Fruit fly (Drosophila melanogaster) whole organism, embryonic: ENCODE results near the gene CG45045.

Experiments used
- Abd-B ChIP-seq: fragments of 200-800 bp; sonication (Bioruptor generic); optimal IDR thresholded peaks from 2 replicates; lab custom pipeline; 2018; ENCODE audit warnings: missing biosample characterization, mild to moderate bottlenecking, missing genetic modification characterization, moderate library complexity
- Adf1 ChIP-seq: fragments of 200-800 bp; sonication (Bioruptor generic); IDR thresholded peaks from 2 replicates; pipeline ENCODE4 v1.3.6; 2022; ENCODE audit warnings: missing biosample characterization, missing genetic modification characterization
- CG10209 ChIP-seq: fragments of 200-800 bp; sonication (Bioruptor generic); optimal IDR thresholded peaks from 3 replicates; lab custom pipeline; 2017; ENCODE audit warnings: missing biosample characterization, mild to moderate bottlenecking, missing genetic modification characterization, missing genetic modification reagents
- CG11398 ChIP-seq: fragments of 200-800 bp; sonication (Bioruptor generic); optimal IDR thresholded peaks from 2 replicates; lab custom pipeline; 2016; ENCODE audit warnings: missing biosample characterization, missing genetic modification characterization
- CG11695 ChIP-seq: fragments of 200-800 bp; sonication (Bioruptor generic); IDR thresholded peaks from 3 replicates; pipeline ENCODE4 v1.3.6; 2022; ENCODE audit warnings: missing biosample characterization, missing genetic modification characterization
- CG11696 ChIP-seq: fragments of 200-800 bp; sonication (Bioruptor generic); IDR thresholded peaks from 2 replicates; pipeline ENCODE4 v1.3.6; 2022; ENCODE audit warnings: missing biosample characterization, missing genetic modification characterization
- CG12104 ChIP-seq: fragments of 200-800 bp; sonication (Bioruptor generic); optimal IDR thresholded peaks from 3 replicates; lab custom pipeline; 2016; ENCODE audit warnings: missing biosample characterization, missing genetic modification characterization
- CG1603 ChIP-seq: fragments of 200-800 bp; sonication (Bioruptor generic); optimal IDR thresholded peaks from 2 replicates; lab custom pipeline; 2019; ENCODE audit warnings: missing biosample characterization, mild to moderate bottlenecking, missing genetic modification characterization, moderate library complexity
- CG2202 ChIP-seq: fragments of 200-800 bp; sonication (Bioruptor generic); optimal IDR thresholded peaks from 2 replicates; lab custom pipeline; 2018; ENCODE audit warnings: missing biosample characterization, mild to moderate bottlenecking, missing genetic modification characterization
- CG30403 ChIP-seq: fragments of 200-800 bp; sonication (Bioruptor generic); optimal IDR thresholded peaks from 3 replicates; lab custom pipeline; 2016; ENCODE audit warnings: missing biosample characterization, missing genetic modification characterization
- CG31388 ChIP-seq: fragments of 200-800 bp; sonication (Bioruptor generic); optimal IDR thresholded peaks from 2 replicates; lab custom pipeline; 2016; ENCODE audit warnings: missing biosample characterization, missing genetic modification characterization
- CG3995 ChIP-seq: fragments of 200-800 bp; sonication (Bioruptor generic); optimal IDR thresholded peaks from 3 replicates; lab custom pipeline; 2016; ENCODE audit warnings: missing biosample characterization, missing genetic modification characterization
- CG6683 ChIP-seq: fragments of 200-800 bp; sonication (Bioruptor generic); optimal IDR thresholded peaks from 2 replicates; lab custom pipeline; 2017; ENCODE audit warnings: missing biosample characterization, mild to moderate bottlenecking, missing genetic modification characterization, missing genetic modification reagents
- CG9817 ChIP-seq: fragments of 200-800 bp; sonication (Bioruptor generic); optimal IDR thresholded peaks from 2 replicates; lab custom pipeline; 2018; ENCODE audit warnings: missing biosample characterization, mild to moderate bottlenecking, missing genetic modification characterization, moderate library complexity
- CkIIα-i1 ChIP-seq: fragments of 200-800 bp; sonication (Bioruptor generic); IDR thresholded peaks from 2 replicates; pipeline ENCODE4 v1.3.6; 2022; ENCODE audit warnings: missing biosample characterization, missing genetic modification characterization
- Dbx ChIP-seq: fragments of 200-800 bp; sonication (Bioruptor generic); IDR thresholded peaks from 3 replicates; pipeline ENCODE4 v1.3.6; 2022; ENCODE audit warnings: missing biosample characterization, missing genetic modification characterization
- ERR ChIP-seq: fragments of 200-800 bp; sonication (Bioruptor generic); optimal IDR thresholded peaks from 2 replicates; lab custom pipeline; 2016; ENCODE audit warnings: missing biosample characterization, missing genetic modification characterization
- GATAe ChIP-seq: fragments of 200-800 bp; sonication (Bioruptor generic); conservative IDR thresholded peaks from 2 replicates; pipeline ENCODE4 v1.3.6; 2022; ENCODE audit warnings: missing biosample characterization, missing genetic modification characterization
- HLH3B ChIP-seq: fragments of 200-800 bp; sonication (Bioruptor generic); IDR thresholded peaks from 2 replicates; pipeline ENCODE4 v1.3.6; 2022; ENCODE audit warnings: missing biosample characterization, missing genetic modification characterization
- Mrtf ChIP-seq: fragments of 200-800 bp; sonication (Bioruptor generic); IDR thresholded peaks from 3 replicates; pipeline ENCODE4 v1.3.6; 2022; ENCODE audit warnings: missing biosample characterization, missing genetic modification characterization
- NFAT ChIP-seq: fragments of 200-800 bp; sonication (Bioruptor generic); IDR thresholded peaks from 2 replicates; pipeline ENCODE4 v1.3.6; 2022; ENCODE audit warnings: missing biosample characterization, missing genetic modification characterization
- Nf-YA ChIP-seq: fragments of 200-800 bp; sonication (Bioruptor generic); IDR thresholded peaks from 2 replicates; pipeline ENCODE4 v1.3.6; 2022; ENCODE audit warnings: missing biosample characterization, missing genetic modification characterization
- Optix ChIP-seq: fragments of 200-800 bp; sonication (Bioruptor generic); IDR thresholded peaks from 3 replicates; pipeline ENCODE4 v1.3.6; 2022; ENCODE audit warnings: missing biosample characterization, missing genetic modification characterization
- Ptx1 ChIP-seq: fragments of 200-800 bp; sonication (Bioruptor generic); IDR thresholded peaks from 2 replicates; pipeline ENCODE4 v1.3.6; 2022; ENCODE audit warnings: missing biosample characterization, missing genetic modification characterization
- Ssrp ChIP-seq: fragments of 200-800 bp; sonication (Bioruptor generic); optimal IDR thresholded peaks from 2 replicates; lab custom pipeline; 2018; ENCODE audit warnings: missing biosample characterization, mild to moderate bottlenecking, missing genetic modification characterization, moderate library complexity
- Stat92E ChIP-seq, 3 experiments: fragments of >200 bp in 2 of 3; fragments of 200-800 bp in 1 of 3; sonication (Bioruptor generic) in 1 of 3; optimal IDR thresholded peaks; 2 replicates each; lab custom pipeline; 2017 to 2019; ENCODE audit warnings: missing biosample characterization in 3 of 3, missing genetic modification characterization in 3 of 3, mild to moderate bottlenecking in 1 of 3, moderate library complexity in 1 of 3
- Trl ChIP-seq, 3 experiments: fragments of >200 bp in 2 of 3; fragments of 200-800 bp in 1 of 3; sonication (Bioruptor generic) in 1 of 3; optimal IDR thresholded peaks; 2 replicates in 1 of 3; 3 replicates in 2 of 3; lab custom pipeline; 2016 to 2017; ENCODE audit warnings: missing biosample characterization in 1 of 3, missing genetic modification characterization in 1 of 3
- Usf ChIP-seq: fragments of 200-800 bp; sonication (Bioruptor generic); optimal IDR thresholded peaks from 2 replicates; lab custom pipeline; 2017; ENCODE audit warnings: missing genotype, missing biosample characterization, missing genetic modification characterization
- Vsx1 ChIP-seq: fragments of 200-800 bp; sonication (Bioruptor generic); optimal IDR thresholded peaks from 2 replicates; lab custom pipeline; 2017; ENCODE audit warnings: missing biosample characterization, mild to moderate bottlenecking, missing genetic modification characterization, missing genetic modification reagents
- Xbp1 ChIP-seq: fragments of 200-800 bp; sonication (Bioruptor generic); optimal IDR thresholded peaks from 3 replicates; lab custom pipeline; 2016; ENCODE audit warnings: missing biosample characterization, mild to moderate bottlenecking, missing genetic modification characterization
- ac ChIP-seq: fragments of 200-800 bp; sonication (Bioruptor generic); optimal IDR thresholded peaks from 3 replicates; lab custom pipeline; 2017; ENCODE audit warnings: missing biosample characterization, mild to moderate bottlenecking, missing genetic modification characterization
- al ChIP-seq: fragments of 200-800 bp; sonication (Bioruptor generic); IDR thresholded peaks from 2 replicates; pipeline ENCODE4 v1.3.6; 2022; ENCODE audit warnings: missing biosample characterization, missing genetic modification characterization
- ara ChIP-seq: fragments of 200-800 bp; sonication (Bioruptor generic); IDR thresholded peaks from 2 replicates; pipeline ENCODE4 v1.3.6; 2022; ENCODE audit warnings: missing biosample characterization, missing genetic modification characterization
- cad ChIP-seq: fragments of >200 bp; optimal IDR thresholded peaks from 2 replicates; lab custom pipeline; 2017; ENCODE audit warnings: missing biosample characterization, missing genetic modification characterization
- cas ChIP-seq: fragments of 200-800 bp; sonication (Bioruptor generic); IDR thresholded peaks from 2 replicates; pipeline ENCODE4 v1.3.6; 2022; ENCODE audit warnings: missing biosample characterization, missing genetic modification characterization
- dmrt99B ChIP-seq: fragments of 200-800 bp; sonication (Bioruptor generic); optimal IDR thresholded peaks from 2 replicates; lab custom pipeline; 2018; ENCODE audit warnings: missing biosample characterization, mild to moderate bottlenecking, missing genetic modification characterization, moderate library complexity
- en ChIP-seq: fragments of 200-800 bp; sonication (Bioruptor generic); optimal IDR thresholded peaks from 2 replicates; lab custom pipeline; 2016; ENCODE audit warnings: missing biosample characterization, missing genetic modification characterization
- ewg ChIP-seq: fragments of 200-800 bp; sonication (Bioruptor generic); optimal IDR thresholded peaks from 3 replicates; lab custom pipeline; 2017; ENCODE audit warnings: mild to moderate bottlenecking, missing biosample characterization, missing genetic modification reagents, missing genetic modification characterization
- fru ChIP-seq: fragments of >200 bp; optimal IDR thresholded peaks from 2 replicates; lab custom pipeline; 2017
- gce ChIP-seq: fragments of 200-800 bp; sonication (Bioruptor generic); IDR thresholded peaks from 3 replicates; pipeline ENCODE4 v1.3.6; 2022; ENCODE audit warnings: missing biosample characterization, missing genetic modification characterization
- ham ChIP-seq: fragments of 200-800 bp; sonication (Bioruptor generic); IDR thresholded peaks from 2 replicates; pipeline ENCODE4 v1.3.6; 2022; ENCODE audit warnings: missing biosample characterization, missing genetic modification characterization
- kay ChIP-seq: fragments of 200-800 bp; sonication (Bioruptor generic); optimal IDR thresholded peaks from 2 replicates; lab custom pipeline; 2016; ENCODE audit warnings: missing biosample characterization, missing genetic modification characterization
- nmo ChIP-seq: fragments of 200-800 bp; sonication (Bioruptor generic); optimal IDR thresholded peaks from 2 replicates; lab custom pipeline; 2018; ENCODE audit warnings: missing biosample characterization, mild to moderate bottlenecking, missing genetic modification characterization, moderate library complexity
- peb ChIP-seq: fragments of 200-800 bp; sonication (Bioruptor generic); IDR thresholded peaks from 2 replicates; pipeline ENCODE4 v1.3.6; 2022; ENCODE audit warnings: missing biosample characterization, missing genetic modification characterization
- ranshi ChIP-seq: fragments of 200-800 bp; sonication (Bioruptor generic); IDR thresholded peaks from 2 replicates; pipeline ENCODE4 v1.3.6; 2022; ENCODE audit warnings: missing biosample characterization, missing genetic modification characterization
- row ChIP-seq: fragments of 200-800 bp; sonication (Bioruptor generic); IDR thresholded peaks from 3 replicates; pipeline ENCODE4 v1.3.6; 2022; ENCODE audit warnings: missing biosample characterization, missing genetic modification characterization
- sd ChIP-seq: fragments of 200-800 bp; sonication (Bioruptor generic); optimal IDR thresholded peaks from 3 replicates; lab custom pipeline; 2018; ENCODE audit warnings: missing biosample characterization, mild to moderate bottlenecking, missing genetic modification characterization, moderate library complexity
- sim ChIP-seq: fragments of 200-800 bp; sonication (Bioruptor generic); IDR thresholded peaks from 2 replicates; pipeline ENCODE4 v1.3.6; 2022; ENCODE audit warnings: missing biosample characterization, missing genetic modification characterization
- sob ChIP-seq: fragments of 200-800 bp; sonication (Bioruptor generic); IDR thresholded peaks from 2 replicates; pipeline ENCODE4 v1.3.6; 2022; ENCODE audit warnings: missing biosample characterization, missing genetic modification characterization
- vnd ChIP-seq: fragments of 200-800 bp; sonication (Bioruptor generic); IDR thresholded peaks from 3 replicates; pipeline ENCODE4 v1.3.6; 2022; ENCODE audit warnings: missing biosample characterization, missing genetic modification characterization; ENCODE audit not compliant: partially characterized antibody

Gene CG45045

dm6 chr3R:17712623-17713521 lies 45.5 kb downstream of the CG45045 start (continued):
- TF ChIP-seq Mrtf (GFP tag; lab: Robert Waterston, UW) (no peak), Vsx1 (peak; percentile 30), sim (GFP tag; lab: Robert Waterston, UW) (peak; percentile 13; the same call in 1 of the 2 replicates), gce (GFP tag; lab: Robert Waterston, UW) (no peak), Ssrp (no peak), CG10209 (GFP tag; lab: Kevin White, UChicago) (no peak), ewg (no peak), en (GFP tag; lab: Kevin White, UChicago) (no peak), CG1603 (tag; lab: Kevin White, UChicago) (no peak), peb (no peak), sob (no peak), cad (GFP tag; lab: Kevin White, UChicago) (no peak), CG11696 (GFP tag; lab: Robert Waterston, UW) (no peak), NFAT (GFP tag; lab: Robert Waterston, UW) (no peak), CG2202 (no peak), CG30403 (GFP tag; lab: Kevin White, UChicago) (no peak), kay (no peak), Dbx (GFP tag; lab: Robert Waterston, UW) (no peak), CG9817 (tag; lab: Kevin White, UChicago) (no peak), Stat92E (GFP tag; optimal IDR thresholded peaks at IDR 0.05; lab: Kevin White, UChicago) (peak in 1 of 3 experiments; percentile 16), Optix (GFP tag; lab: Robert Waterston, UW) (no peak), CkIIα-i1 (GFP tag; lab: Robert Waterston, UW) (no peak), GATAe (GFP tag; lab: Robert Waterston, UW) (no peak), Adf1 (GFP tag; lab: Robert Waterston, UW) (no peak; the same call in 1 of the 2 replicates), CG31388 (GFP tag; lab: Kevin White, UChicago) (no peak), Ptx1 (GFP tag; lab: Robert Waterston, UW) (no peak), CG11695 (GFP tag; lab: Robert Waterston, UW) (no peak), HLH3B (GFP tag; lab: Robert Waterston, UW) (no peak), row (no peak), ac (no peak), sd (tag; lab: Kevin White, UChicago) (no peak), ham (GFP tag; lab: Robert Waterston, UW) (no peak), dmrt99B (tag; lab: Kevin White, UChicago) (no peak), ERR (GFP tag; lab: Kevin White, UChicago) (no peak), CG12104 (no peak), fru (lab: Kevin White, UChicago) (no peak), Xbp1 (GFP tag; lab: Kevin White, UChicago) (no peak), ara (GFP tag; lab: Robert Waterston, UW) (0 out of 2 replicates have a peak, but pooled peaks have one; percentile 33), CG11398 (no peak), vnd (GFP tag; lab: Robert Waterston, UW) (no peak), Trl (optimal IDR thresholded peaks at IDR 0.05; lab: Kevin White, UChicago) (peak in 1 of 2 experiments; percentile 8), Trl (GFP tag; optimal IDR thresholded peaks at IDR 0.05; lab: Kevin White, UChicago) (no peak), ranshi (no peak), cas (no peak), Abd-B (GFP tag; lab: Kevin White, UChicago) (no peak), Usf (no peak), CG6683 (no peak), al (GFP tag; lab: Robert Waterston, UW) (no peak), nmo (no peak), CG3995 (no peak), Nf-YA (GFP tag; lab: Robert Waterston, UW) (no peak)
